Worm (Caenorhabditis elegans): Measurements from ENCODE around the gene best-14.

Gene best-14

DNA sequence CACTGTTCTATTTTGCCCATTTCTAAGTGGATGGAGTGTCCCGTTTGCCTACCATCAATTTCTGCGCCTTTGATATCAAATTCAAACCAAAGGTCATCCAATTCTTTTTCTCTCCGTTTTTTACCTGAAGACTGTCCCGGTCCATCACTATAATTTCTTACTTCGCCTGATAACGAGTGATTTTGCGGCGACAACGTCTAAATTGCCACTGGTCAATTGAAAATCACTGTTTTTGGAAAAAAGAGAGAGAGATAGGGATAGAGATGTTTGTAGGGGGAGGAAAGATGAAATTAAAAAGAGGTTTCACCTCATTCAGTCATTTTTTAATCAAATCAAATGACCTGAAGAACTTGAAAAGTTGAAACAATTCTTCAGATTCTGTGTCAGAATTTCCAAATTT, 13.7 kb downstream of the best-14 start:
- TF ChIP-seq aha-1 (tag) = peak; percentile 64
- no peak for TF ChIP-seq nhr-11 (tag; optimal IDR thresholded peaks at IDR 0.05)
- TF ChIP-seq unc-62 (GFP tag; optimal IDR thresholded peaks at IDR 0.05 in 1 of 2) = peak in 1 of 2 experiments; percentile 71
- no peak for TF ChIP-seq unc-62 (tag; optimal IDR thresholded peaks at IDR 0.05)
- TF ChIP-seq nhr-28 (tag; optimal IDR thresholded peaks at IDR 0.05) = peak; percentile 47
- TF ChIP-seq fos-1 (tag; optimal IDR thresholded peaks at IDR 0.05) = no peak
- no peak for TF ChIP-seq ztf-7 (tag; optimal IDR thresholded peaks at IDR 0.05)
- no peak for TF ChIP-seq daf-8 (GFP tag; IDR thresholded peaks at IDR 0.05)

DNA sequence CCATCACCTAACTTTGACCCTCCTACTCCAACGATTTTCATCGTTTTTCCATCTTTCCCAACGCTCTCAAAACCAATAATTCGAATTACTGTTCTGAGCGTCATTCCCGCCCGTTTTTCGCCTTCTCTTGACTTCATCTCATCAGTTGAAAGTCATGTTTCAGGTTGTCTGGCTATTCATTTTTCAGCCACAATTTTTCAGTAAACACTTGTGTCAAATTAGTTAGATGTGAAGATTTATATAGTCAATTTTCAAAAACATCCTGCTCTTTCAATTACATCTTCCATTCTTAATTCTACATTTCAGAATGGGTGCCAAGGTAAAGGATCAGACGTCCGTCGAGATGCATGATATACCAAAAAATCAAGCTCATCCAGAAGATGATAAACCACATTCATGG, 14.8 kb downstream of the best-14 start, which contains the start of gene del-6:
Gene del-6, plus strand, starts transcription at position 301 of the 400 bp plus-strand sequence.
- TF ChIP-seq aly-2 (tag; optimal IDR thresholded peaks at IDR 0.05) (no peak), ceh-32 (tag; optimal IDR thresholded peaks at IDR 0.05; ENCODE audit: poor library complexity) (no peak), fos-1 (tag; optimal IDR thresholded peaks at IDR 0.05) (no peak), ceh-20 (GFP tag; IDR thresholded peaks at IDR 0.05) (no peak), pqm-1 (tag; optimal IDR thresholded peaks at IDR 0.05) (no peak), nhr-11 (tag; optimal IDR thresholded peaks at IDR 0.05) (no peak), dmd-9 (GFP tag; IDR thresholded peaks at IDR 0.05) (no peak), sdz-12 (GFP tag; optimal IDR thresholded peaks at IDR 0.05) (no peak), ceh-82 (tag; optimal IDR thresholded peaks at IDR 0.05) (no peak), tra-1 (GFP tag; IDR thresholded peaks at IDR 0.05) (no peak), ZK337.2 (GFP tag; IDR thresholded peaks at IDR 0.05) (no peak), daf-16 (GFP tag; optimal IDR thresholded peaks at IDR 0.05) (no peak), daf-16 (tag; optimal IDR thresholded peaks at IDR 0.05) (no peak), egl-27 (tag; optimal IDR thresholded peaks at IDR 0.05) (no peak), mxl-3 (GFP tag; optimal IDR thresholded peaks at IDR 0.05) (no peak), saeg-2 (GFP tag; IDR thresholded peaks at IDR 0.05) (no peak), mdt-29 (GFP tag; IDR thresholded peaks at IDR 0.05) (no peak), madf-9 (GFP tag; conservative IDR thresholded peaks at IDR 0.05) (no peak), T20F7.1 (GFP tag; optimal IDR thresholded peaks at IDR 0.05) (no peak), ztf-11 (tag; optimal IDR thresholded peaks at IDR 0.05) (no peak), tag-97 (GFP tag; IDR thresholded peaks at IDR 0.05) (no peak)

ce11 chrV:10574197-10574596, 16.4 kb downstream of the best-14 start:
- TF ChIP-seq madf-5 (GFP tag; IDR thresholded peaks at IDR 0.05) (no peak), unc-62 (GFP tag; optimal IDR thresholded peaks at IDR 0.05 in 1 of 2) (peak in 1 of 2 experiments; percentile 91), unc-62 (tag; optimal IDR thresholded peaks at IDR 0.05) (no peak), zfp-2 (tag; optimal IDR thresholded peaks at IDR 0.05) (no peak), zip-2 (tag; optimal IDR thresholded peaks at IDR 0.05) (no peak), aha-1 (tag) (peak; percentile 32), dmd-8 (GFP tag; IDR thresholded peaks at IDR 0.05) (no peak), lin-29 (GFP tag; IDR thresholded peaks at IDR 0.05) (no peak)

DNA sequence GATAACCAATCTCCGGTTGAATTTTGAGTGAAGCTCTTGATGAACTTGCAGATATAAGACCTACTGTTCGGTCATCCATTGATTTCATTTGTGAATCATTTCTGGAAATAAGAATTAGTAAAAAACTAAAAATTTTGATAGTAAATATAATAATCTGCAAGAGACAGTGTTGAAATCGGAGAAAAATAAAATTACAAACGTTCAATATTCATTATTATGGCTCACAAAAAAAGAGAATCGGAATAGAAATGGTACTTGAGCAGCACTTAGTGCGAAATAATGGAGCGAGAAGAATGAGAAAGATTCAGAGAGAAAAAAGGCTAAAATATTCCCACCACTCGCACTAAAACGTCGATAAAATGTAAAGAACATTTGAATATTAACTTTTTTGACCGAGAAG, 18.5 kb downstream of the best-14 start, which contains the start of gene vps-54:
Gene vps-54, minus strand, starts transcription at position 101 of the 400 bp plus-strand sequence.
- no peak for TF ChIP-seq Y48G9A.11 (GFP tag; IDR thresholded peaks at IDR 0.05)
- TF ChIP-seq nhr-28 (tag; optimal IDR thresholded peaks at IDR 0.05) = no peak
- no peak for TF ChIP-seq daf-16 (GFP tag; optimal IDR thresholded peaks at IDR 0.05)
- TF ChIP-seq daf-16 (tag; optimal IDR thresholded peaks at IDR 0.05) = no peak
- no peak for TF ChIP-seq nhr-41 (GFP tag; IDR thresholded peaks at IDR 0.05)
- no peak for TF ChIP-seq nhr-42 (GFP tag; IDR thresholded peaks at IDR 0.05)
- TF ChIP-seq arid-1 (GFP tag; conservative IDR thresholded peaks at IDR 0.05) = no peak
- no peak for TF ChIP-seq snpc-4 (tag; optimal IDR thresholded peaks at IDR 0.05)
- TF ChIP-seq Y105C5A.15 (GFP tag; IDR thresholded peaks at IDR 0.05) = no peak
- no peak for TF ChIP-seq vab-7 (GFP tag; IDR thresholded peaks at IDR 0.05)
- TF ChIP-seq dmd-6 (GFP tag; IDR thresholded peaks at IDR 0.05) = no peak
- no peak for TF ChIP-seq gei-8 (GFP tag; optimal IDR thresholded peaks at IDR 0.05)
- TF ChIP-seq daf-12 (tag; optimal IDR thresholded peaks at IDR 0.05) = no peak
- no peak for TF ChIP-seq zag-1 (tag; optimal IDR thresholded peaks at IDR 0.05)
- TF ChIP-seq fos-1 (tag; optimal IDR thresholded peaks at IDR 0.05) = no peak
- no peak for TF ChIP-seq egl-27 (tag; optimal IDR thresholded peaks at IDR 0.05)
- no peak for TF ChIP-seq nhr-102 (tag; optimal IDR thresholded peaks at IDR 0.05)
- no peak for TF ChIP-seq nhr-111 (GFP tag; optimal IDR thresholded peaks at IDR 0.05)

All from whole organism, L4 larva.